Fruit fly (Drosophila melanogaster) Kc167 (cell line): ENCODE results near the gene CG4586.

Experiments used
- Myc ChIP-seq: fragments of >200 bp; optimal IDR thresholded peaks from 2 replicates; lab custom pipeline; 2017; ENCODE audit warnings: missing external identifiers
- Sin3A ChIP-seq: fragments of >200 bp; optimal IDR thresholded peaks from 2 replicates; lab custom pipeline; 2018; ENCODE audit warnings: missing external identifiers
- h ChIP-seq: fragments of >200 bp; optimal IDR thresholded peaks from 3 replicates; lab custom pipeline; 2018; ENCODE audit warnings: missing external identifiers
- insv ChIP-seq: fragments of >200 bp; optimal IDR thresholded peaks from 3 replicates; lab custom pipeline; 2018; ENCODE audit warnings: missing external identifiers
- psq ChIP-seq: fragments of >200 bp; optimal IDR thresholded peaks from 2 replicates; lab custom pipeline; 2017; ENCODE audit warnings: missing external identifiers
- ttk ChIP-seq: sonication (Bioruptor generic); optimal IDR thresholded peaks from 2 replicates; lab custom pipeline; 2017; ENCODE audit warnings: missing external identifiers

CG4586 gene

DNA sequence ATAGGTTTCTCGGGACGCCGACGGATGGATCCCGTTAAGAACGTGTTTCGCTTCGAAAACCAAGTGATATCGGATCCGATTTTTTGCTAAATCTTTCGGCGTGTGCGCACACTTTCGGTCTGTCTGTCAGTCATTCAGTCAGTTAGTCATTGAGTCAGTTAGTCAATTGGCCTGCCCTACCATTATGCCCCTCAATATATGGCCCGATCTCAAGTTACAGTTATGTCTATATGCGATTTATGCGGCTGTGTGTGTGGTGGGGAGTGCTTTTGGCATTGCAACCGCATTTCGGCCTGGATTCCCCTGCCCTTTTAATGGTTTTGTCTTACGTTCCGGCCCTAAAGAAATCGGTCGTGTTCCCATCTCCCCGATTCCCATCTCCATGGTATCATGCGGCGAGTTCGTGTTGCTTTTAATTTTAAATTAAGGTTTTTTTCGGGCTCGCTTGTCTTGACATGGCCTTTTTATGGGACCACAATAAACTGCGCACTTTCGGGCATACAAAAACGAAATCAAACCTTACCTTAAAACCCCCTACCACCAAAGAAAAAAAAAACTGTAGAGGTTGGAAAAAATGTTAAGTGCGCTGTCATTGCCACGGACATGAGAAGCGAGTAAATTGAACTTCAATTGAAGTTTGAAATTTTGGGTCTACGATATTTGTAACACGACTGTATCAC lies 13.1 kb downstream of the CG4586 start:
- TF ChIP-seq h (lab: Kevin White, UChicago) (no peak), ttk (lab: Kevin White, UChicago) (no peak), Myc (no peak), psq (lab: Kevin White, UChicago) (no peak), insv (lab: Kevin White, UChicago) (no peak), Sin3A (lab: Kevin White, UChicago) (no peak)

DNA sequence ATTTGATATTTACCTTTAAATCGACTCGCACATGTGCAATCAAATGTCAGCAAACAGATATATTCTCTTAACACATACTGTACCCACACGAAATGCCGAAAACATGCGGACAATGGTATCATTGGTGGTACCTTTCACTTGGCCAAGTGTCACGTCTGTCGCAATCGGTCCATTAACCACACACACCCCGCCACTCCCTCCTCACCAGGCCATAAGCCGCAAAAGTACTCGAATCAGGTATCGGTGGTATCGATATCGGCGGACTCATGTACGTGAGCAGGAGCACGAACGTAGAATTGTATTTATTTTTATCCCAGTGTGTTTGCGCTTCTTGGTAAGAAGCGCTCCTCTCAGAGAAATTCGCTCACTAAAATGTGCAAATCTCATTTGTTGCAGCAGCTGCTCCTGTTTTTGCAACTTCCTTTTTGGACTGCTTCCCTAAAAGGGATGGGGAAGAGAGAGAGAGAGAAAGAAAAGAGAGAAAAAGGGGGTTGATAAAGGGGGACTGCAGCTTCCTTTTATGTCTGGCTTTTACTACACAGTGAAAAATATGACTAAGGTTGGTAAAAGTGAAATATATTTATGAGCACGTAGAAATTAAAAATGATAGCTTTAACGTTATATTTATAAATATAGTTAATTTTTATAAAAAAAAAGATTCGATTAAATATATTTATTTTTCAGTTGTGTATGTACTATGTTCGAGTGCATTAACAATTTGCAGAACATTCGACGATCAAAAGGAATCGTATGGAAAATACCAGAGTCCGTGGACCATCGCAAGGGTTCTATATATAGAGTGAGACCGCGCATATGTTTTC lies 14.0 kb downstream of the CG4586 start:
- TF ChIP-seq psq (lab: Kevin White, UChicago) (no peak), insv (lab: Kevin White, UChicago) (no peak), Sin3A (lab: Kevin White, UChicago) (no peak), h (lab: Kevin White, UChicago) (no peak), ttk (lab: Kevin White, UChicago) (no peak), Myc (no peak)

DNA sequence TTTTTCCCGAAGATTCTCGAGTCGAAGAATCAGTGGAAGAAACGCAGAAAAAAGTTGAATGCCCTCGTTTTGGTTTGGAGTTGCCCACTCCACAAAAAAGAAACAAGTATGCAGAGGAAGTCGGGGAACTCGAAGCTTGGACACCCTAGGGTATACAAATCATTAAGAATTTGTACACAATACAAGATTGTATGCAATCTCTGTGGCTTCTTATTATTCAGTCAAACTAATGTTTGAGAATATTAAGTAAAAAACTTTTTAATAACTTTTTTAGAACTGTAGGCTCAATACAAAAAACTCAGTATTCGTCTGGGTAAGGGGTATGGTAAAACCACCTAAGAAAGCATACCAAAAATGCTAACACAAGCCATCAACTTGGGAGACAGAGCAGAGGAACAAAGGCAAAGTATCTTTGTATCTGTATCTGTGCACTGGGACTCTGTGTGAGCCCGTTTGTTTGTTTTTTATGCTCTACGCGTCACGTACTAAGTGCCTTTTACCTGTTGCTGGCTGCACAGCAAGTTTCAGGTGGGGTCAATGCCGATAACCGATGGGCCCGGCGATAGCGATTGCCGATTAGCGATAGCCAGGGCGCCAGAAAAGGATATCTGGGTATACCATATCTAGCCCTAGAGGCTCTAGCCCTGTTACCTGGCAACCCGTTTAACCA lies 15.6 kb downstream of the CG4586 start:
- TF ChIP-seq h (lab: Kevin White, UChicago): no peak
- no peak for TF ChIP-seq insv (lab: Kevin White, UChicago)
- TF ChIP-seq ttk (lab: Kevin White, UChicago): no peak
- TF ChIP-seq Sin3A (lab: Kevin White, UChicago): no peak
- TF ChIP-seq Myc: no peak
- no peak for TF ChIP-seq psq (lab: Kevin White, UChicago)

DNA sequence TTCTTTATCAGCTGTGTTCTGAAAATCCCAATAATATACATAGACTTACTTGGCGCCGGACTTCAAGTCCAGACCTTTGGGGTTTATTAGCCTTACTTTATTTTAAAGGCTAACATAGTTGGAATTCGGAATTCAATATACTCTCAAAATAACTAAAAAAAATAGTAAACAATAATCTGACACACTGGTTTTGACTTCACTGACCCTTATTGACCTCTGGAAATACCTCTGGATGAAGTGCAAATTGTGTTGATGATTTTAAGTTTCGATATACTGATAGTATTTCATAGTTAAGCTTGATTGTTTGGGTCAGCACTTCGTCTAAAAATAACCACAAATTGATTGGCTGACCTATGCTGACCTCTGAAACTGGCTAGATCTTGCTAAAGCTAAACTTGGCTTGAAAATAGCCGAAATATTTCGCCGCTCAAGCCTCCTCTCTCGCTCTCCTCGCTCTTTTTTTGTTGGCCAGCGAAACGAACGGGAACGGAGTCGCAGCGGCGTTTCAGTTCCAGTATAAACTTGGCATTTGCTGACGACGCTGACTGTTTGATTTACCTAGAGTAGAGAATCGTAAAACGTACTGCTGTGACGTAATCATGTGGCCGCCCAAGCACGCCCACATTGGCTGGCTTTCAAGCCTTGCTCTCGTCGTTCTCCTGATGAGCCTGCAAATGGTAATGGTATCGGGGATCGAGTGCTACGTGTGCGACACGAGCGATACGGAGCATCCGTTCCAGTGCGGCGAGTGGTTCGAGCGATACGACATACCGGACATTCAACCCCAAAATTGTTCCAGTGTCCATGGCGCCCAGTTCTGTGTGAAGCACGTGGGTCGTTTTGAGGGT lies 16.5 kb downstream of the CG4586 start, which contains the start of gene bou:
Gene bou, plus strand, starts transcription at position 507 of the 848 bp plus-strand sequence.
- no peak for TF ChIP-seq Myc
- TF ChIP-seq h (lab: Kevin White, UChicago): no peak
- no peak for TF ChIP-seq ttk (lab: Kevin White, UChicago)
- TF ChIP-seq Sin3A (lab: Kevin White, UChicago): no peak

DNA sequence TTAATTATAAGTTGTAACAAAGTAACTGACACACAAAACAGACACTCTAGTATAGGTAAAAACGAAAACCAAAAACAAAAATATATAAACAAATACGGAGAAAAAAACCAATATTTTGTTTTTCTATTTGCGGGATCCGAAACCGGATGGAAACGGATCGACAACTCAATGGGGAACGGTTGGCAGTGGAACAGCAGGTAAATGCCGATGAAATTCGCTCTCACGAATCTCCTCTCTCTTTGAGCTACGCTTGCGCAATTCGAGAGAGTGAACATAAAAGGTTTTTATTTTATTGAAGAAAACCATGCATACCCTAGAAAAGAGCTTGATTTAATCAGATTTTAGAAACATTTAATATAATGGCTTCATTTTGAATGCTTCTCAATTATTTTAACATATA lies 17.4 kb downstream of the CG4586 start:
- no peak for TF ChIP-seq psq (lab: Kevin White, UChicago)
- TF ChIP-seq h (lab: Kevin White, UChicago): no peak
- no peak for TF ChIP-seq Myc
- no peak for TF ChIP-seq ttk (lab: Kevin White, UChicago)
- TF ChIP-seq Sin3A (lab: Kevin White, UChicago): no peak
- no peak for TF ChIP-seq insv (lab: Kevin White, UChicago)

DNA sequence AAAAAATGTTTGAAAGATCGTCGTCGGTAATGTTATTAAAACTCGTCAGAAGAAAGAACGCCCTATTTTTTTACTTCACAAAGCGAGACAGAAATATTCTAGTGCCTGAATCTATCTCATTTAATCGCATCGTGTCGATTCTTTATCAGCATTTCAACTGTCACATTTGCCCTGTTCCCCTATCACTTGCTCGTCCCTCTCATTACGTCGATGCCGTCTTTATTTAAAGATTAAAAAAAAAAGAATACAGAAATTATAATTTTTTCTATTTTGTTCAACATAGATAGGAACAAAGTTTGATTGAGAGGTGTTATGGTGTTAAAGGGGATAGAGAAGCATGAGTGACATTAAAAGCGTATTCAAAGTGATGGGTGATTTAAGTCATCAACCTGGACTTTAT lies 18.4 kb downstream of the CG4586 start:
- no peak for TF ChIP-seq Sin3A (lab: Kevin White, UChicago)
- no peak for TF ChIP-seq insv (lab: Kevin White, UChicago)
- no peak for TF ChIP-seq h (lab: Kevin White, UChicago)
- no peak for TF ChIP-seq ttk (lab: Kevin White, UChicago)
- no peak for TF ChIP-seq psq (lab: Kevin White, UChicago)
- TF ChIP-seq Myc: no peak

DNA sequence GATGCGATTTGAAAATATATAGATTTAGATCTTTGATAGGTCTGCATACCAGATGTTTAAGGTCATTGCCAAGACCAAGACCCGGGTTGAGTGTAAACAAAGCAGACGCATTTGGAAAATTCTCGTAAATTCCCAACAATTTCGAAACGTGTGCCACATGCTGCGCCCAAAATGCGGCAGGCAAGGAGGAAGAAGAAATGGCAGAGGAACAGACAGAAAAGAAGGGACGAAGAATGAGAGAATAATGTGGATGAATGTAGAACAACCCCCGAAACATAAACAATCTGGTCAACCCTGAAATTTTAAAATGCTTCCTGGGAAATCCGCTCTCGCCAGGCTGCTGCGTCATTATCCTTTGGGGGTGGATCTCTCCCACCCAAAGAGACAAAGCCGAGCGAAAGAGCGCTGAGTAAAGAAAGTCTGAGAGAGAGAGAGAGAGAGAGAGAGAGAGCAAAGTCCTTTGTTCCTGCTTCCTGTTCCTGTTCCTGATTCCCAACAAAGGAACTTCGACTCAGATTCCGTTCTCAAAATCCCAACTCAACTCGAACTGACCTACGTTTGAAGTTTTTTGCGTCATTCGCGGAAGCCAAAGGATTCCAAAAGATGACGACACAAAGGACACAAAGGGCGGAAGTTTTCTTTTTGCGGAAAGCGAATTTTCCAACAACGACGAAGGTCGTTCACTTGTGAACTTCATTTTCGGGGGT lies 19.1 kb downstream of the CG4586 start:
- TF ChIP-seq ttk (lab: Kevin White, UChicago): no peak
- no peak for TF ChIP-seq insv (lab: Kevin White, UChicago)
- no peak for TF ChIP-seq Myc
- no peak for TF ChIP-seq h (lab: Kevin White, UChicago)
- TF ChIP-seq Sin3A (lab: Kevin White, UChicago): no peak
- no peak for TF ChIP-seq psq (lab: Kevin White, UChicago)

DNA sequence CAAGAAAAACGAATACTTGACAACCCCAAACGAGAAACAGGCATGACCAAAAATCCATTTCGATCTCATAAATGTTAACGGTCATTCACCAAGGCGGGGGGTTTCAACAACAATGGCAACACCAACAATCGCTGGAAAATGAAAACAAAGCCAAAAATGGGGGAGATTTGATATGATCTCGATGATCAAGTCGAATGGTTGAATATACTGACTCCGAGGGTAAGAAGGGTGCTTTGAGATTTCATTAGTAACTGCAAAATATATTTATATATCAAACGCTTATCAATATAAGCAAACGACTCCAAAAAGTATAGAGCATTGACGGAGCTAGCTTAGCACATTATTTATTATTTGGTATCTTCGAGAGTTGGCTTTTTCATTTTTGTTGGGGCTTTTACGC lies 20.4 kb downstream of the CG4586 start:
- no peak for TF ChIP-seq ttk (lab: Kevin White, UChicago)
- no peak for TF ChIP-seq Myc
- TF ChIP-seq Sin3A (lab: Kevin White, UChicago): no peak
- no peak for TF ChIP-seq insv (lab: Kevin White, UChicago)
- no peak for TF ChIP-seq h (lab: Kevin White, UChicago)

DNA sequence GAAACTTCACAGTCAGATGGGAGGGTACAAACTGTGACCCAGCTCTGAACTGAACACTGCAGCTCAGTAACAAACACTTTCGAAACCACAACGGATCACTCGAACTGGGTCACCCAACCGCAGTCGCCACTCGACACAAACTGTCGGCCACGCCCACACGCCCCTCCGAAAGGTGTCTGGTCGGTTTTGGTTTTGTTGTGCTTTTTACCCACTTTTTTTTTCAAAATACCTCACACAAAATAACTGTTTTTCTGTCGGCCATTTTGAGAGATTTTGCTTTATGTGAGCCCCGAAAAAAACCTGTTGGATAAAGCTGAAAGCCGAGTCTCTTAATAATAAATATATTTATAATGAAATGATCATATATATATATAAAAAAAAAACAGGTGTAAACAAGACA lies 21.6 kb downstream of the CG4586 start, which contains the start of gene ogre:
Gene ogre, minus strand, starts transcription at position 33 of the 400 bp plus-strand sequence.
- no peak for TF ChIP-seq insv (lab: Kevin White, UChicago)
- TF ChIP-seq ttk (lab: Kevin White, UChicago): no peak
- no peak for TF ChIP-seq psq (lab: Kevin White, UChicago)
- no peak for TF ChIP-seq h (lab: Kevin White, UChicago)
- no peak for TF ChIP-seq Sin3A (lab: Kevin White, UChicago)
- TF ChIP-seq Myc: no peak

DNA sequence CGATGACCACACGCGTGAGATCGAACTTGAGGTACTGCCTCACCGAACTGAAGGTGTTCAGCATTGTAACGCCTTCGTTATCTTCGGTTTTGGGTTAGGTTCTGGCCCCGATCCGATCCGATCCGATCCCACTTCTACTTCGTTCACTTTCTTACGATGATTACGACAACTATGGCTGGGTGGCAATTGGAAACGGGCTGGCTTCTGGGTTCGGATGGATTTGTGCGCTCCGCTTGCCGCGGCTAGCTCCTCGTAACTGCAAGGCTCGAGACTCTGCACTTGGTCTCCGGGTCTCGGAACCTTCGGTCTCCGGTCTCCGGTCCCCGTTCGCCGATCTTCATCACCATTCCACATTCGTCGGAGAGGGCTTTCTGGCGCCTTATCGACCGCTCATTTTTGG lies 23.6 kb downstream of the CG4586 start, which contains the start of gene Inx7:
Gene Inx7, minus strand, starts transcription at position 263 of the 400 bp plus-strand sequence.
- TF ChIP-seq insv (lab: Kevin White, UChicago) (no peak), ttk (lab: Kevin White, UChicago) (no peak), h (lab: Kevin White, UChicago) (no peak), Sin3A (lab: Kevin White, UChicago) (no peak), psq (lab: Kevin White, UChicago) (no peak), Myc (no peak)
